Worm (Caenorhabditis elegans) whole organism, L1 larva: ENCODE data around the gene Y55B1AR.4.

ENCODE experiments used
- aly-2 ChIP-seq: fragments of 150-350 bp; optimal IDR thresholded peaks from 2 replicates; lab custom pipeline; 2014; ENCODE audit warnings: missing biosample characterization, missing genetic modification characterization
- blmp-1 ChIP-seq: fragments of 150-350 bp; optimal IDR thresholded peaks from 2 replicates; lab custom pipeline; 2014; ENCODE audit warnings: missing biosample characterization, missing genetic modification characterization
- ceh-88 ChIP-seq: fragments of 200-800 bp; sonication (Bioruptor generic); IDR thresholded peaks from 2 replicates; pipeline ENCODE4 v1.3.6; 2022; ENCODE audit warnings: missing genetic modification characterization, missing compliant biosample characterization
- efl-1 ChIP-seq, 4 experiments: fragments of 150-350 bp; optimal IDR thresholded peaks in 3 of 4; peaks in 1 of 4; 1 replicate in 1 of 4; 2 replicates in 3 of 4; lab custom pipeline; 2014; ENCODE audit warnings: missing biosample characterization in 2 of 4, missing genetic modification characterization in 2 of 4, missing genetic modification reagents in 2 of 4
- fos-1 ChIP-seq: fragments of 150-350 bp; optimal IDR thresholded peaks from 2 replicates; lab custom pipeline; 2014; ENCODE audit warnings: missing biosample characterization, missing genetic modification characterization
- mdl-1 ChIP-seq, 2 experiments: fragments of 150-350 bp; optimal IDR thresholded peaks; 2 replicates each; lab custom pipeline; 2014 to 2017; ENCODE audit warnings: missing biosample characterization in 2 of 2, missing genetic modification characterization in 2 of 2, inconsistent platforms in 1 of 2
- nhr-237 ChIP-seq: fragments of 150-350 bp; optimal IDR thresholded peaks from 2 replicates; lab custom pipeline; 2014; ENCODE audit warnings: missing biosample characterization, missing genetic modification characterization

ce11 chrIII:605415-606054, at the start of gene Y55B1AR.4, which contains the start of gene ttr-7:
- TF ChIP-seq aly-2 (tag; lab: Kevin White, UChicago) (no peak), efl-1 (optimal IDR thresholded peaks at IDR 0.05; lab: Kevin White, UChicago) (no peak), efl-1 (GFP tag; optimal IDR thresholded peaks at IDR 0.05 in 1 of 2; lab: Kevin White, UChicago) (no peak), blmp-1 (tag; lab: Kevin White, UChicago) (no peak), ceh-88 (no peak), nhr-237 (no peak), mdl-1 (tag; optimal IDR thresholded peaks at IDR 0.05; lab: Kevin White, UChicago) (no peak), fos-1 (tag; lab: Kevin White, UChicago) (no peak)
